Fruit fly (Drosophila melanogaster): Measurements from ENCODE around the gene CG7102.

The CG7102 gene

dm6 chr2L:7871821-7872524 lies 15.3 kb downstream of the CG7102 start (continued):
- TF ChIP-seq Hmx (GFP tag; optimal IDR thresholded peaks at IDR 0.05), result no peak
- 0 out of 2 replicates have a peak, but pooled peaks have one; percentile 33 for TF ChIP-seq danr (GFP tag; IDR thresholded peaks at IDR 0.05)
- TF ChIP-seq crc (GFP tag; optimal IDR thresholded peaks at IDR 0.05), result no peak
- TF ChIP-seq HLHmδ (GFP tag; optimal IDR thresholded peaks at IDR 0.05), result no peak
- peak; percentile 66 for TF ChIP-seq lab (GFP tag; optimal IDR thresholded peaks at IDR 0.05)
- TF ChIP-seq CG6175 (GFP tag; IDR thresholded peaks at IDR 0.05), result no peak
- TF ChIP-seq CG15011 (GFP tag; optimal IDR thresholded peaks at IDR 0.05), result peak; percentile 39
- no peak for TF ChIP-seq Atf-2 (GFP tag; optimal IDR thresholded peaks at IDR 0.05)
- peak in 1 of 2 experiments; percentile 51 for TF ChIP-seq eve (GFP tag; optimal IDR thresholded peaks at IDR 0.05)
- TF ChIP-seq stwl (tag; optimal IDR thresholded peaks at IDR 0.05), result no peak
- no peak for TF ChIP-seq CG4707 (GFP tag; optimal IDR thresholded peaks at IDR 0.05)
- TF ChIP-seq CG18619 (GFP tag; optimal IDR thresholded peaks at IDR 0.05), result peak; percentile 54
- TF ChIP-seq slp2 (GFP tag; optimal IDR thresholded peaks at IDR 0.05), result no peak
- TF ChIP-seq ken (GFP tag; IDR thresholded peaks at IDR 0.05), result no peak
- peak; percentile 59 for TF ChIP-seq CG10209 (GFP tag; optimal IDR thresholded peaks at IDR 0.05)
- no peak for TF ChIP-seq Elba2 (GFP tag; optimal IDR thresholded peaks at IDR 0.05)
- no peak for TF ChIP-seq ase (GFP tag; IDR thresholded peaks at IDR 0.05)
- TF ChIP-seq bowl (GFP tag; IDR thresholded peaks at IDR 0.05), result no peak
- no peak for TF ChIP-seq gt (GFP tag; IDR thresholded peaks at IDR 0.05)
- TF ChIP-seq NFAT (GFP tag; IDR thresholded peaks at IDR 0.05), result no peak
- TF ChIP-seq Sry-δ (GFP tag; optimal IDR thresholded peaks at IDR 0.05), result no peak
- TF ChIP-seq shn (GFP tag; optimal IDR thresholded peaks at IDR 0.05), result no peak
- peak; percentile 48 for TF ChIP-seq fd96Cb (tag; optimal IDR thresholded peaks at IDR 0.05)
- TF ChIP-seq oc (tag; optimal IDR thresholded peaks at IDR 0.05), result no peak
- no peak for TF ChIP-seq h (optimal IDR thresholded peaks at IDR 0.05)
- TF ChIP-seq HLH4C (GFP tag; IDR thresholded peaks at IDR 0.05; ENCODE audit: partially characterized antibody), result no peak
- TF ChIP-seq trem (tag; optimal IDR thresholded peaks at IDR 0.05), result no peak
- TF ChIP-seq Hsf (GFP tag; optimal IDR thresholded peaks at IDR 0.05), result peak; percentile 25
- peak; percentile 16 for TF ChIP-seq CG17568 (GFP tag; optimal IDR thresholded peaks at IDR 0.05)
- TF ChIP-seq MESR4 (GFP tag; optimal IDR thresholded peaks at IDR 0.05), result no peak
- TF ChIP-seq CG7556 (GFP tag; optimal IDR thresholded peaks at IDR 0.05), result peak; percentile 84
- TF ChIP-seq eyg (GFP tag; optimal IDR thresholded peaks at IDR 0.05), result no peak
- TF ChIP-seq CG9932 (GFP tag; IDR thresholded peaks at IDR 0.05), result peak; percentile 46
- peak; percentile 42 for TF ChIP-seq Xbp1 (GFP tag; optimal IDR thresholded peaks at IDR 0.05)
- no peak for TF ChIP-seq CTCF (GFP tag; optimal IDR thresholded peaks at IDR 0.05)
- peak; percentile 4 for TF ChIP-seq CG9437 (GFP tag; optimal IDR thresholded peaks at IDR 0.05)
- TF ChIP-seq odd (GFP tag; optimal IDR thresholded peaks at IDR 0.05), result no peak
- TF ChIP-seq Taf1 (GFP tag; IDR thresholded peaks at IDR 0.05), result no peak
- TF ChIP-seq CG14710 (tag; optimal IDR thresholded peaks at IDR 0.05), result no peak
- TF ChIP-seq E2f1 (GFP tag; IDR thresholded peaks at IDR 0.05), result 0 out of 2 replicates have a peak, but pooled peaks have one; percentile 12
- TF ChIP-seq CG2875 (GFP tag; optimal IDR thresholded peaks at IDR 0.05), result no peak
- no peak for TF ChIP-seq CG8281 (tag; optimal IDR thresholded peaks at IDR 0.05)
- no peak for TF ChIP-seq CG7928 (GFP tag; optimal IDR thresholded peaks at IDR 0.05)
- TF ChIP-seq Lpt (GFP tag; optimal IDR thresholded peaks at IDR 0.05), result no peak
- no peak for TF ChIP-seq CG12071 (GFP tag; optimal IDR thresholded peaks at IDR 0.05)
- TF ChIP-seq CG13624 (GFP tag; optimal IDR thresholded peaks at IDR 0.05), result peak; percentile 34
- TF ChIP-seq CG4328 (GFP tag; optimal IDR thresholded peaks at IDR 0.05), result no peak
- TF ChIP-seq hth (optimal IDR thresholded peaks at IDR 0.05), result no peak
- TF ChIP-seq pfk (GFP tag; optimal IDR thresholded peaks at IDR 0.05), result no peak
- TF ChIP-seq HLH54F (GFP tag; optimal IDR thresholded peaks at IDR 0.05), result no peak
- TF ChIP-seq CG6654 (GFP tag; optimal IDR thresholded peaks at IDR 0.05), result no peak
- no peak for TF ChIP-seq CG5953 (GFP tag; IDR thresholded peaks at IDR 0.05)
